Fruit fly (Drosophila melanogaster) whole organism: ENCODE results near the gene Polr1D.

Experiments
- CG8478 ChIP-seq: fragments of >200 bp; optimal IDR thresholded peaks from 2 replicates; lab custom pipeline; 2018; ENCODE audit warnings: inconsistent platforms
- EcR ChIP-seq, 2 experiments: fragments of >200 bp; optimal IDR thresholded peaks; 2 replicates each; lab custom pipeline; 2017; ENCODE audit warnings: missing biosample characterization in 2 of 2, missing genetic modification characterization in 2 of 2, missing genetic modification reagents in 2 of 2
- pan ChIP-seq: fragments of >200 bp; optimal IDR thresholded peaks from 2 replicates; lab custom pipeline; 2017
- usp ChIP-seq: fragments of >200 bp; optimal IDR thresholded peaks from 2 replicates; lab custom pipeline; 2017; ENCODE audit warnings: missing biosample characterization, missing genetic modification characterization, mixed read lengths

DNA sequence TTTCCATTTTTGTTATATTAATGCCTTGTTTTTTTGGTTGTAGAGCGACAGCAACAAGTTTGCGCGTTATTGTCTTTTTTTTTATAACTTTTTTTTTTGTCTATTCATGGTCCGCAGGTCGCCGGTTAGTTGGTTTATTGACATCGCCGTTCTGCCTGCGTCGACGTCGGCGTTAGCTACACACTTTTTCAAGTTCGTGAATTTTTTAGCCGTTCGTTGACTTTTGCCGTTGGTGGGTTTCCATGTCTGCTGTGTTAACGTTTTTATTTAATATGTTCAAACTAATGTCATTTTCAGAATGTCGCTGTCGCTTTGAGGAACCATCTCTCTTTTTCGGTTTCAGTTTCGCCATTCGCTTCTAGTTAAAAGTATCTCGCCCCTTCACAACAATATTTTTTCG, 11.6 kb upstream of the Polr1D start:
- no peak for TF ChIP-seq EcR (GFP tag; optimal IDR thresholded peaks at IDR 0.05; lab: Kevin White, UChicago)
- no peak for TF ChIP-seq CG8478 (lab: Kevin White, UChicago)
- no peak for TF ChIP-seq usp (GFP tag; lab: Kevin White, UChicago)
- TF ChIP-seq pan (lab: Kevin White, UChicago): no peak
